Worm (Caenorhabditis elegans) whole organism, early embryonic: ENCODE results near the gene dpm-1.

Source experiments
- B0310.2 ChIP-seq: sonication (generic microtip); optimal IDR thresholded peaks from 2 replicates; lab custom pipeline; 2016; ENCODE audit warnings: mild to moderate bottlenecking, missing genetic modification characterization, missing compliant biosample characterization
- F13C5.2 ChIP-seq: sonication (generic microtip); optimal IDR thresholded peaks from 2 replicates; lab custom pipeline; 2017; ENCODE audit warnings: mild to moderate bottlenecking, missing genetic modification characterization, inconsistent platforms, missing compliant biosample characterization
- aly-1 ChIP-seq: sonication (generic microtip); optimal IDR thresholded peaks from 2 replicates; lab custom pipeline; 2016; ENCODE audit warnings: missing genetic modification characterization, missing compliant biosample characterization
- ama-1 ChIP-seq: fragments of 150-350 bp; optimal IDR thresholded peaks from 2 replicates; lab custom pipeline; 2014
- ceh-13 ChIP-seq: fragments of 200-800 bp; sonication (Bioruptor generic); optimal IDR thresholded peaks from 2 replicates; lab custom pipeline; 2018; ENCODE audit warnings: mild to moderate bottlenecking, missing genetic modification characterization, missing compliant biosample characterization
- ceh-36 ChIP-seq: sonication (generic microtip); optimal IDR thresholded peaks from 2 replicates; lab custom pipeline; 2016; ENCODE audit warnings: missing genetic modification characterization, inconsistent platforms, missing compliant biosample characterization
- ets-7 ChIP-seq: sonication (generic microtip); optimal IDR thresholded peaks from 2 replicates; lab custom pipeline; 2016; ENCODE audit warnings: missing genotype, missing genetic modification characterization, missing compliant biosample characterization
- flt-1 ChIP-seq: fragments of 200-800 bp; sonication (Bioruptor generic); IDR thresholded peaks from 2 replicates; pipeline ENCODE4 v1.3.6; 2022; ENCODE audit warnings: missing genetic modification characterization, missing compliant biosample characterization
- hmbx-1 ChIP-seq: sonication (generic microtip); optimal IDR thresholded peaks from 2 replicates; lab custom pipeline; 2016; ENCODE audit warnings: mild to moderate bottlenecking, missing genetic modification characterization, missing compliant biosample characterization
- hmg-4 ChIP-seq: fragments of 200-800 bp; sonication (Bioruptor generic); optimal IDR thresholded peaks from 2 replicates; lab custom pipeline; 2018; ENCODE audit warnings: mild to moderate bottlenecking, missing genetic modification characterization, missing compliant biosample characterization
- hnd-1 ChIP-seq: sonication (generic microtip); optimal IDR thresholded peaks from 2 replicates; lab custom pipeline; 2016; ENCODE audit warnings: missing genetic modification characterization, missing compliant biosample characterization
- pes-1 ChIP-seq: fragments of 200-800 bp; sonication (Bioruptor generic); IDR thresholded peaks from 2 replicates; pipeline ENCODE4 v1.3.6; 2022; ENCODE audit warnings: missing genetic modification reagents, missing genetic modification characterization, missing compliant biosample characterization
- scrt-1 ChIP-seq: fragments of 200-800 bp; sonication (Bioruptor generic); IDR thresholded peaks from 2 replicates; pipeline ENCODE4 v1.3.6; 2022; ENCODE audit warnings: missing genetic modification characterization, missing compliant biosample characterization
- sea-1 ChIP-seq: fragments of 200-800 bp; sonication (Bioruptor generic); conservative IDR thresholded peaks from 2 replicates; pipeline ENCODE4 v1.3.6; 2022; ENCODE audit warnings: missing genetic modification characterization, missing compliant biosample characterization
- tbx-11 ChIP-seq: fragments of 200-800 bp; sonication (Bioruptor generic); IDR thresholded peaks from 2 replicates; pipeline ENCODE4 v1.3.6; 2022; ENCODE audit warnings: missing genetic modification characterization, missing compliant biosample characterization
- tbx-37 ChIP-seq: fragments of 200-800 bp; sonication (Bioruptor generic); conservative IDR thresholded peaks from 2 replicates; pipeline ENCODE4 v1.3.6; 2022; ENCODE audit warnings: missing genetic modification reagents, missing genetic modification characterization, missing compliant biosample characterization
- tra-4 ChIP-seq: sonication (generic microtip); optimal IDR thresholded peaks from 2 replicates; lab custom pipeline; 2017; ENCODE audit warnings: missing genetic modification characterization, missing compliant biosample characterization

Gene dpm-1

DNA sequence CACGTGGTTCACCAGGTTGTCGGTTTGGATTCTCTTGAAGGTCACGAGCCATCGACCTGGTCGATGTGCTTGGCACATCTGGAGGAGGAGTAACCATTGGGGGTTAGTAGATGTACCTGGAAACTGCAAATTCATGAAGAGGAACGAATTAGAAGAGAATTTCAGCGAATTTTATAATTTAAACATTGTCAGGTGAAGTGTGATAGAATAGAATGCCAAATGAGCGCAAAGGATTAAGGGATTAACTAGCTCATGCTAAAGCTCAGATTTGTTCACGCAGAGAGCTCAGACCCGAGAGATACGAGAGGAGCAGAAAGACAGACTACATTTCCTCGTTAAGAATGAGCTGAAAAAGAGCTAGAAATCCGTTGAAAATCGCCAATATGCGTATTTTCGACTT, 20.4 kb upstream of the dpm-1 start, which contains the start of gene daf-18:
Gene daf-18 (minus strand): TSS at position 126 of the 400 bp plus-strand sequence.
- peak; percentile 74 for TF ChIP-seq ceh-36 (tag; lab: Kevin White, UChicago)
- TF ChIP-seq hnd-1 (tag; lab: Kevin White, UChicago), result no peak
- TF ChIP-seq ceh-13 (GFP tag; lab: Kevin White, UChicago), result no peak
- TF ChIP-seq ets-7, result no peak
- no peak for TF ChIP-seq tbx-11 (GFP tag; lab: Robert Waterston, UW)

DNA sequence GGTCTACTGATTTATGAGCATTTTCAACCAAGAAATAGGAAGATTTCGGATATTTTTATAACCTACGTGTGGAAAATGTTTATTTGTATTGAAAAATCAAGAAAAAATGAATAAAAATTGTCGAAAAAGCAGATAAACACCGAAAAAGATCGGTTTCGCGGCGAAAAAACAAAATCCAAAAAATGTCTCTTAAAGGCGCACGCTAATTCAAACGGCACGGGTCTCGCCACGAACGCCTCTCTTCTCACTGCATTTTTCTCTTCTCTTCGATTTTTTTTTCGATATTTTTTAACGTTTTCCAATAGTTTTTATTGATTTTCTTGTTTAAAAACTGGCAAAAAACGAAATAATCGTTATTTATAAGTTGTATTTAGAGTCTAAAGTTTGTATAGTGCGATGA, 19.9 kb upstream of the dpm-1 start:
- TF ChIP-seq flt-1 (GFP tag; lab: Robert Waterston, UW), result no peak
- TF ChIP-seq tbx-37, result no peak
- TF ChIP-seq pes-1 (GFP tag; lab: Robert Waterston, UW), result no peak
- TF ChIP-seq F13C5.2 (tag; lab: Kevin White, UChicago), result no peak
- TF ChIP-seq hmbx-1 (tag; lab: Kevin White, UChicago), result no peak
- no peak for TF ChIP-seq tra-4
- no peak for TF ChIP-seq aly-1 (tag; lab: Kevin White, UChicago)
- TF ChIP-seq hnd-1 (tag; lab: Kevin White, UChicago), result no peak
- TF ChIP-seq scrt-1 (GFP tag; lab: Robert Waterston, UW), result no peak
- no peak for TF ChIP-seq sea-1 (GFP tag; lab: Robert Waterston, UW)
- TF ChIP-seq hmg-4 (GFP tag; lab: Kevin White, UChicago), result no peak
- no peak for TF ChIP-seq ceh-36 (tag; lab: Kevin White, UChicago)
- no peak for TF ChIP-seq B0310.2
- TF ChIP-seq ama-1 (lab: Kevin White, UChicago), result no peak

DNA sequence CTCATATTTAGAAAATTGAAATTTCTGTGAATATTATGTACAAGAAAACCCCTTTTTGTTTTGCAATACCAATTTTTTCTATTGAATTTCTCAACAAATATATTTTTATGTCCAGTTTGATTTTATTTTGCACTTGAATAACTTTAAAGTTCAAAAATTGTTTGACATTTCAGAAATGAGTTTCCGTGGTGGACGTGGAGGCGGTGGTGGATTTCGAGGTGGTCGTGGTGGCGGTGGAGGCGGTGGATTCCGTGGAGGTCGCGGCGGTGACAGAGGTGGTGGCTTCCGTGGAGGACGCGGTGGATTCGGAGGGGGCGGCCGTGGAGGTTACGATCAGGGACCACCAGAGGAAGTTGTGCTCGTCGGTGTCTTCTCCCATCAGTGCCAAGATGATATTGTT, 19.5 kb upstream of the dpm-1 start, which contains the start of gene garr-1:
Gene garr-1 (plus strand): TSS at position 174 of the 400 bp plus-strand sequence.
- no peak for TF ChIP-seq tbx-37
- no peak for TF ChIP-seq tra-4
- TF ChIP-seq hmbx-1 (tag; lab: Kevin White, UChicago), result no peak
- TF ChIP-seq scrt-1 (GFP tag; lab: Robert Waterston, UW), result no peak
- no peak for TF ChIP-seq ama-1 (lab: Kevin White, UChicago)
- TF ChIP-seq B0310.2, result no peak
- no peak for TF ChIP-seq hmg-4 (GFP tag; lab: Kevin White, UChicago)
- no peak for TF ChIP-seq F13C5.2 (tag; lab: Kevin White, UChicago)
- TF ChIP-seq aly-1 (tag; lab: Kevin White, UChicago), result no peak
- TF ChIP-seq ceh-13 (GFP tag; lab: Kevin White, UChicago), result no peak
- no peak for TF ChIP-seq tbx-11 (GFP tag; lab: Robert Waterston, UW)
- no peak for TF ChIP-seq ceh-36 (tag; lab: Kevin White, UChicago)
- no peak for TF ChIP-seq flt-1 (GFP tag; lab: Robert Waterston, UW)
- no peak for TF ChIP-seq pes-1 (GFP tag; lab: Robert Waterston, UW)
- no peak for TF ChIP-seq hnd-1 (tag; lab: Kevin White, UChicago)
- no peak for TF ChIP-seq ets-7
- no peak for TF ChIP-seq sea-1 (GFP tag; lab: Robert Waterston, UW)

DNA sequence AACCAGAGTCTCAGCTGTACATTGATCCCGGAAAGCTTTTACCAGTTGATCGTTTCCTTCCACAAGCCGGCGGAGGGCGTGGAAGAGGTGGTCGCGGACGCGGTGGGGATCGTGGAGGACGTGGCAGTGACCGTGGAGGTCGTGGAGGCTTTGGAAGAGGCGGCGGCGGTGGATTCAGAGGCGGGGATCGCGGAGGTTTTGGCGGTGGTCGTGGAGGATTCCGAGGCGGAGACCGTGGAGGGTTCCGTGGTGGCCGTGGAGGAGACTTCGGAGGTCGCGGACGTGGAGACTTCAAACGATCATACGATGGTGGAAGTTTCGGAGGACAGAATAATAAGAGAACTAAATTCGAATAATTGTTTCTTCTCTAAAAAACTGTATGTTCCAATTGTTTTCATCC, 18.9 kb upstream of the dpm-1 start:
- TF ChIP-seq ceh-36 (tag; lab: Kevin White, UChicago), result no peak
- no peak for TF ChIP-seq pes-1 (GFP tag; lab: Robert Waterston, UW)
- no peak for TF ChIP-seq ets-7
- no peak for TF ChIP-seq aly-1 (tag; lab: Kevin White, UChicago)

DNA sequence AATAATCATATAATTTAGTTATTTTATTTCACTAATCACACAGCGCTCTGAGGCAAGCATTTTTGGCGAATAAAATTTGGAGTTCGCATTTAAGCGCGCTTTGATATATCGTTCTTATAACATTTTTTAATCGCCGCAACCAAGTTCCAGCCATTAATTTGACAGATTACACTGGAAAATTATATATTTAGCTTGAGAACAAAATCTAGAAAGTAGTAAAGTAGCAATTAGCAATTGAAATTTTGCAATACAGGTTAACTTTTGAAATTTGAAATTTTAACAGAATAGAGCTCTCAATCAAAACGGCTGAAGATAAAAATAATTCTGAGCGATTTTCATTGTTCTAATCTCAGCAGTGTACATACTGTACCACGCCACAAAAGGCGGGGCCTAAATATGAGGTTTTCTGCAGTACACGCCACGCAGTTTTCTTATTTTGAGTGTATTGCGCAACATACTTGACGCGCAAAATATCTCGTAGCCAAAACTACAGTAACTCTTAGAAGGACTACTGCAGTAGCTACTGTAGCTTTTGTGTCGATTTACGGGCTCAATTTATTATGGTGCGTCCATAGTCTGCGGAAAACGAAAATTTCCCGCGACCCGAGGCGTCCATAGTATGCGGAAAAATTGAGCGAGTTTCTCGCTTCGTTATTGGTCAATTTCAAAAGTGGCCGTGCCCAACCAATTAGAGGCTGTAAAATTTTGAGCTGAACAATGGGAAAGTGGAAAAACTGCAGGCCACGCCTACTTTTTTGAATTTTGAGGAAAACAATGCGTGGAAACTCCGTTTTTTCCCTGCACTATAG, 18.2 kb upstream of the dpm-1 start:
- TF ChIP-seq pes-1 (GFP tag; lab: Robert Waterston, UW) (0 out of 2 replicates have a peak, but pooled peaks have one; percentile 17), ceh-36 (tag; lab: Kevin White, UChicago) (no peak), hnd-1 (tag; lab: Kevin White, UChicago) (no peak), tbx-37 (no peak)

DNA sequence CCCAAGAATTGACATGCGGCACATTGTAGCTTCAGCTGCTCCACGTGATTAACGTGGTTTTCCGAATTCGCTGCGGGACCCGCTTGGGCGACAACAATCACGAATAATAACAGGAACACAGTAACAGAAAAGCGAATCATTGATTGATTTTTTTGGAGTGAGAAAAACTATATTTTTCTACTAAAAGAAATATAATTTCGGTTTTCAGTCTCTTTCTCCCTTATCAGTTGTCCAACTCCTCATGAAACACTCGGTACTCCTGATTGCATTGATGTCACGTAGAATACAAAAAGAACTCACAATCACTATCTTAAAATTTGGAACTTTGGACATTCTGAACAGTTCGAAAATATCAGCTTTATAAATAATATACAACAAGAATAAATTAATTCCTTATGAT, 16.6 kb upstream of the dpm-1 start, which contains the start of gene Y66H1A.5:
Gene Y66H1A.5 (minus strand): TSS at position 265 of the 400 bp plus-strand sequence.
- no peak for TF ChIP-seq ets-7
- TF ChIP-seq B0310.2, result no peak
- TF ChIP-seq tra-4, result no peak
- TF ChIP-seq pes-1 (GFP tag; lab: Robert Waterston, UW), result no peak
- no peak for TF ChIP-seq ceh-13 (GFP tag; lab: Kevin White, UChicago)

DNA sequence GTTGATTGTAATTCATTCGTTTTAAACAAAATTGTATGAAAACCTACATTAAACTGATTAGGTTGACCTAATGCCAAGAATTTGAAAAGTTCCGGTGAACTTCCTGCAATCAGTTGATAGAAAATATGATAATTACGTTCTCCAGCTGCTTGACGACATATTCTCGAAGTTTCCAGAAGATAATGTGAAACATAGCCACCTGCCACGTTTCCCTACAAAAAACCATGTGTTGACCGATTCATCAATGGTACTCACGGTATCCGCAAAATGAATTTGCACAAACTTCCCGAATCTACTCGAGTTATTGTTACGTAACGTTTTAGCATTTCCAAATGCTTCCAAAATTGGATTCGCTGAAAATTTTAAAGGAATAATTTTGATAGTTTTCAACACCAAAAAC, 7.1 kb upstream of the dpm-1 start:
- TF ChIP-seq sea-1 (GFP tag; lab: Robert Waterston, UW) (no peak), F13C5.2 (tag; lab: Kevin White, UChicago) (no peak), ceh-36 (tag; lab: Kevin White, UChicago) (no peak), flt-1 (GFP tag; lab: Robert Waterston, UW) (no peak), pes-1 (GFP tag; lab: Robert Waterston, UW) (no peak), hnd-1 (tag; lab: Kevin White, UChicago) (no peak), tra-4 (no peak), ets-7 (no peak), tbx-11 (GFP tag; lab: Robert Waterston, UW) (no peak), ceh-13 (GFP tag; lab: Kevin White, UChicago) (no peak), tbx-37 (no peak), B0310.2 (no peak), scrt-1 (GFP tag; lab: Robert Waterston, UW) (no peak), hmbx-1 (tag; lab: Kevin White, UChicago) (no peak), aly-1 (tag; lab: Kevin White, UChicago) (no peak), hmg-4 (GFP tag; lab: Kevin White, UChicago) (no peak), ama-1 (lab: Kevin White, UChicago) (no peak)
